Worm (Caenorhabditis elegans): ENCODE measurements around the gene F36H1.12.

DNA sequence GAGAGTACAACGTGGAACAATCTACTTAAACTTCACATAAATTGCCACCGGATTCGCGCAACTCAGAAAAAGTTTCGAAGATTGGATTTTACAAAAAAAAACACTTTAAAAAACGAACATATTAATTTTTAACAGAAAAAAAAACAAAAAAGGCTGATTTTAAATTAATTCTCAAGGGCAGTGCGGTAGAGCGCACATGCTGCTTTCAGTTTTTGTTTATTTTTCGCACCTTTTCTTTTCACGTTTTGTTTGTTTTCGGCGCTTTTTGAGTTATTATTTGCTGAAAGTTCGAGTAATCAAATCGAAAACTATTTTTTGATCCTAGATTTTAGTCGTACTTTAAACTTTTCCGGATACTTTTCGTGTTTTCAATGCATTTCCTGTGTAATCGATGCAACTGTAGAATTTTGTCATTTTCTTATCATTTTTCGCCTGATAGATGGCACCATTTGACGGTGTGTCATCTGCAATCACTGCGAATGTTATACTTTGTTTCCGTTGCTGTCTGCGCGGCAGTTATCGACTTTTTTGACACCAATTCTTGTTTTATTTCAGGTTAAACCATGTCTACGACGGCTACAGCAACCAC is 33.4 kb downstream of the F36H1.12 start, which contains the start of gene F13H10.8:
- TF ChIP-seq fos-1 (tag; optimal IDR thresholded peaks at IDR 0.05) (no peak), nhr-12 (tag; optimal IDR thresholded peaks at IDR 0.05) (no peak), ztf-4 (tag; optimal IDR thresholded peaks at IDR 0.05) (no peak)
